Worm (Caenorhabditis elegans): ENCODE measurements around the gene T25B2.2.

T25B2.2 gene

DNA sequence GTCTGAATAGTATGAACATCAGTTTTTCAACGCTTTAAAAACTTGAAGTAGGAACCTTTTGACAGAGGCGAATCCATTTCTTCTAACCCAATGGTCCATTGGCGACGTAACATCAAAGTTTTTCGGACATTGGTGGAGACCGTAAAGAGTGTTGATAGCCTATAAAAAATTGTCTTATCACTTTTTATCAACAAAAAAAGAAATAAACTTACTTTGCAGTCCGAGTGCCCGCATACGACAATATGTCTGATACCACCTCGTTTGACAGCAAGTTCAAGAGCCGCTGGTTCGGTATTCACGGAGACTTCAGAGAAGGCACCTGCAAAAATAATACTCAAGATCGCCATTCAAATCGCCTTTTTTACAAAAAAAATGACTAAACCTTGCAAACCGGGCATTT is 33.9 kb downstream of the T25B2.2 start:
- no peak for TF ChIP-seq W03F9.2 (tag; optimal IDR thresholded peaks at IDR 0.05)
- no peak for TF ChIP-seq dao-5 (tag; optimal IDR thresholded peaks at IDR 0.05)
- no peak for TF ChIP-seq him-1 (tag; optimal IDR thresholded peaks at IDR 0.05)

DNA sequence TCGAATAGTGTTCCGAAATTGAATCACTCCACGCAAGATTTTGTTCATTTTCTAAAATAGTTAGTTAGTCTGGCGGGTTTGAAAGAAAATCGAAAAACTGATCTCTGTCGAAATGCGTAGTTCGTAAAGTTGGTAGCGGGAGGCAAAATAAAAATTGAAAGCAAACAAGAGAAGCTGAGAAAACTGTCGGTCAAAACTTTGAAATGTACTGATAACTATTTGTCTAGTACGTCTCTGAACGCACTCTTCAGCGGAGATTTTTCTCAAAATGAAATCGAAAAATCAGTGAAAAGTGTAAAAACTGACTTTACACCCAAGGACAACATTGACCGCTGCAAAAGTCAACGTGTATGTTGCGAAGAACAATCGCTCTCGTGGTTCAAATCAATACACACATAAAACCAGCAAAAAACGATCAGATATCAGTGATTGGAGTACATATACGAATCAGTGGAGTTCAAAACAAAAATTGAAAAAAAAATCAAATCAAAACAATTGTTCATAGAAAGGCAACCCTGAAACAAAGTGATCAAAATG is 35.3 kb downstream of the T25B2.2 start, which contains the start of gene bca-1:
Gene bca-1, minus strand, starts transcription at position 51 of the 537 bp plus-strand sequence.
- TF ChIP-seq dao-5 (tag; optimal IDR thresholded peaks at IDR 0.05) (no peak), W03F9.2 (tag; optimal IDR thresholded peaks at IDR 0.05) (peak; percentile 25)

DNA sequence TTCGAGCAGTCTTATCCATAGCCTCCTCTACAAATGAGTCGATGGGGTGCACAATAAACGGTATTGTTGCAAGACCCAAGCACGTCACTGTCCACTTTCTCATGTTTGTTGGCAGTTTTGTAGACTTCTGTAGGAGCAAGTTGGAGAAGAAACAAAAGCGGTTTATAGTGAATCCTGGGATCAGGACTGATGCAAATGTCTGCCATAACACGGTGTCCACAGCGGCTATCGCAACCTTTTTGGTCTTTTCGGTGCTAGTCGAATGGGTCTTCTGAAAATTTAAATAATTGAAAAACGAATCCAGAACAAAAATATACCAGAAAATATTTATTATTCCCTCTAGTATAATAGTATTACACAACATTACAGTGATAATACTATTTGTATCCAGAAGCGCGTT is 35.9 kb downstream of the T25B2.2 start:
- TF ChIP-seq dao-5 (tag; optimal IDR thresholded peaks at IDR 0.05) (no peak), W03F9.2 (tag; optimal IDR thresholded peaks at IDR 0.05) (no peak), him-1 (tag; optimal IDR thresholded peaks at IDR 0.05) (no peak)

DNA sequence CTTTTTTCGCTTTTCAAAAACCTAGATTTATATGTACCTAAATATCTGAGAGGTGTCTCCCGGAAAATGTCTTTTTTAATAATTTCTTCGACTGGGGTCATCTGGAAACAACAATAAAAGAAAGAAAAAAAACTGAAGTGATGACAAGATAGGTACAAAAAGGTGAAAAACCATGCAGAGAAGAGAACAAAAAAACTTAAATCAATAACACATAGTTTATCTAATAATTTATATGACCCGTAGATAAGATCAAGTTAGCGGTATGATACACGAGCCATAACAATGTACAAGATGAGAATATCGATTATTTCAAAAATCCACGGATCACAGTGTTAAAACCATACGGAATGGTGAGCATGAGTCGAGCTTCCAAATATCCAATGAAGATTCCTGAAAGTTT is 36.9 kb downstream of the T25B2.2 start, which contains the start of gene mtp-18:
Gene mtp-18, minus strand, starts transcription at position 101 of the 400 bp plus-strand sequence.
- TF ChIP-seq him-1 (tag; optimal IDR thresholded peaks at IDR 0.05) (no peak), W03F9.2 (tag; optimal IDR thresholded peaks at IDR 0.05) (no peak), dao-5 (tag; optimal IDR thresholded peaks at IDR 0.05) (no peak)

DNA sequence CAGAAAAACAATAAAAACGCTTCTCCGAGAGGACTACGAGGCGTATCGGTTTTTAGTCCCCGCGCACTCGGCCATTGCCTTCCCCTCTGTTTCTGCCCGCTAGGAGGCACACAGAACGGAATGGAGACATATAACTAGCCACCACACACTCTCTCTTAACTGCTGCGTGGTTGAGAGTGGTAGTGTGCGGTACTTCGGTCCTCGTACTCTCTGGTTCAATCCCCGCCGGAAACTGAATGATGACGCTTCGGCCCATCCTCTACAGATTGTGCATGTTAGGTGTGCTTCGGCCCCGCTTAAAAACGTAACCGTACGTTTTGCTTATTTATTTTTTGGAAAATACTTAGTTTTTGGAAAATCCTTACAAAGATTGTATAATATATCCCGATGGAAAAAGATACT is 38.2 kb downstream of the T25B2.2 start, which contains the start of gene T13C5.6:
Gene T13C5.6, minus strand, starts transcription at position 1 of the 402 bp plus-strand sequence.
- peak; percentile 98 for TF ChIP-seq him-1 (tag; optimal IDR thresholded peaks at IDR 0.05)
- TF ChIP-seq W03F9.2 (tag; optimal IDR thresholded peaks at IDR 0.05): peak; percentile 57
- TF ChIP-seq dao-5 (tag; optimal IDR thresholded peaks at IDR 0.05): peak; percentile 91

DNA sequence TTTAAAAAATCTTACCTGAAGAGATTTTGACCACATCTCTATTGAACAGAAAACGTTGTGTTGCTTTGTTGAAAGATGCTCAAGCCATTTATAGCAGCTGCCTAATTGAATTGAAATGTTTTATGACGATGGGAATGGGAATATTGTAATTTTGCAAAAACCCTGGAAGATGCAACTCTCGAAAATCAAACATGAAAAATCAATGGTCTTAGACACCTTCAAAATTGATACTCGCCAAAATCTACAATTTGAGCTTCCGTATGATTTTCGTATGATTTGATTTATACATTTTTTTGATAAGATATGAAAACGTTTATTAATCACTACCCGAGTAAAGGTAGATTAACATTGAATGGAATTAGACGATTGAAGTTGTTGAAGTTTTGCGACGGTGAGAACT is 39.0 kb downstream of the T25B2.2 start, which contains the start of gene C14F11.7:
Gene C14F11.7, minus strand, starts transcription at position 101 of the 400 bp plus-strand sequence.
- TF ChIP-seq him-1 (tag; optimal IDR thresholded peaks at IDR 0.05): no peak
- no peak for TF ChIP-seq W03F9.2 (tag; optimal IDR thresholded peaks at IDR 0.05)
- TF ChIP-seq dao-5 (tag; optimal IDR thresholded peaks at IDR 0.05): no peak

ce11 chrX:6211322-6211820 is 41.9 kb downstream of the T25B2.2 start:
- no peak for TF ChIP-seq dao-5 (tag; optimal IDR thresholded peaks at IDR 0.05)
- no peak for TF ChIP-seq him-1 (tag; optimal IDR thresholded peaks at IDR 0.05)
- no peak for TF ChIP-seq W03F9.2 (tag; optimal IDR thresholded peaks at IDR 0.05)

- no peak for TF ChIP-seq him-1 (tag; optimal IDR thresholded peaks at IDR 0.05)
- TF ChIP-seq dao-5 (tag; optimal IDR thresholded peaks at IDR 0.05): no peak
- no peak for TF ChIP-seq W03F9.2 (tag; optimal IDR thresholded peaks at IDR 0.05)
Observed at ce11 chrX:6216551-6216950, 47.1 kb downstream of the T25B2.2 start, which contains the start of gene lrch-1. Gene lrch-1 (minus strand): TSS chrX:6216651.

DNA sequence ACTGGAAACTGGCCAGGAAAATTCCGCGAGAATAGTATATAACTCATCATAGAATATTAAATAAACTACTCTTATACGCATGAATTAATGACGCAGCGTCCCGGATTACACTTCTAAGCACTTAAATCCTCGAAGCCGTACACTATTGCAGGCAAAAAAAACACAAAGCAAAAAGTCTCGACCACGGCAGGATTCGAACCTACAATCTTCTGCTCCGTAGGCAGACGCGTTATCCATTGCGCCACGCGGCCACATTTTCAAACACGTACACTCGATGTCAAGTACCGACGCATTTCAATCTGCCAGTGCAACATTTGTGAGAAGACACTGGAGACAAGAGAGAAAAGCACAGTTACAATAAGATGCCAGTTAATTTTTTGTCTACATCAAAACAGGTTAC is 50.4 kb downstream of the T25B2.2 start:
- no peak for TF ChIP-seq dao-5 (tag; optimal IDR thresholded peaks at IDR 0.05)
- TF ChIP-seq him-1 (tag; optimal IDR thresholded peaks at IDR 0.05): peak; percentile 57

DNA sequence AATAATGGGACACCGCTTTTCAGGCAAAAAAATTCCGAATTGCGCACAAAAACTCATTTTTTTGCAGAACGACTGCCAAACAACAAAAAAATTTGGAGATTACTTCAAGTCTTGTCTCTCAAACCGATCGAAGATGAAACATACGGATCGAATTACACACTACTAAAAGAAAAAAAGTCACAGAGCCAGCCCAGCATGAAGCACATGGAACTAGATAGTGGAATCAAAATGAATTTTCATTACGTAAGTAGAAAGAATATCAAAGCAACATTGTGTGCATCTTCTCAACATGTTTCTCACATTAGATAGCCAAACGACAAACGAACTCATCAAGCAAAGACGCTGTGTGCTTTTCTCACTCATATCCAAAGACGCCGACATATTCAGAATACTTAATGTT is 51.7 kb downstream of the T25B2.2 start:
- TF ChIP-seq dao-5 (tag; optimal IDR thresholded peaks at IDR 0.05) (no peak), W03F9.2 (tag; optimal IDR thresholded peaks at IDR 0.05) (no peak), him-1 (tag; optimal IDR thresholded peaks at IDR 0.05) (no peak)
